Worm (Caenorhabditis elegans) whole organism, L4 larva: ENCODE data around the gene puf-8.
A peak's percentile ranks its signal among the peaks of the same experiment; 100 is the strongest.

Experiments used
- F49E8.2 ChIP-seq: sonication (generic microtip); optimal IDR thresholded peaks from 2 replicates; lab custom pipeline; 2016; ENCODE audit warnings: missing compliant biosample characterization, mild to moderate bottlenecking, missing genetic modification characterization, borderline replicate concordance
- R02D3.7 ChIP-seq: fragments of 150-350 bp; sonication (generic microtip); optimal IDR thresholded peaks from 3 replicates; lab custom pipeline; 2014; ENCODE audit warnings: missing biosample characterization, missing genetic modification characterization
- T20F7.1 ChIP-seq: fragments of 200-800 bp; sonication (Bioruptor generic); optimal IDR thresholded peaks from 2 replicates; lab custom pipeline; 2018; ENCODE audit warnings: mild to moderate bottlenecking, missing genetic modification characterization, missing compliant biosample characterization
- T26A8.4 ChIP-seq: fragments of 200-800 bp; sonication (Bioruptor generic); IDR thresholded peaks from 2 replicates; pipeline ENCODE4 v1.3.6; 2022; ENCODE audit warnings: missing genetic modification characterization, missing compliant biosample characterization
- Y48G9A.11 ChIP-seq: fragments of 200-800 bp; sonication (Bioruptor generic); IDR thresholded peaks from 2 replicates; pipeline ENCODE4 v1.3.6; 2022; ENCODE audit warnings: missing genetic modification reagents, missing genetic modification characterization, missing compliant biosample characterization
- Y75B8A.6 ChIP-seq: fragments of 200-800 bp; sonication (Bioruptor generic); IDR thresholded peaks from 2 replicates; pipeline ENCODE4 v1.3.6; 2022; ENCODE audit warnings: missing genetic modification reagents, missing genetic modification characterization, missing compliant biosample characterization
- aha-1 ChIP-seq: fragments of 150-350 bp; peaks from one replicate; lab custom pipeline; 2014; ENCODE audit warnings: missing biosample characterization, missing genetic modification characterization
- aly-2 ChIP-seq: sonication (generic microtip); optimal IDR thresholded peaks from 2 replicates; lab custom pipeline; 2018; ENCODE audit warnings: missing biosample characterization, missing genetic modification characterization
- ama-1 ChIP-seq: fragments of 150-350 bp; optimal IDR thresholded peaks from 2 replicates; lab custom pipeline; 2014; ENCODE audit warnings: inconsistent platforms, mixed read lengths
- attf-4 ChIP-seq: sonication (generic microtip); optimal IDR thresholded peaks from 3 replicates; lab custom pipeline; 2017; ENCODE audit warnings: missing biosample characterization, missing genetic modification characterization
- ceh-28 ChIP-seq: fragments of 150-350 bp; optimal IDR thresholded peaks from 2 replicates; lab custom pipeline; 2014; ENCODE audit warnings: missing biosample characterization, missing genetic modification reagents, missing genetic modification characterization
- ceh-32 ChIP-seq: sonication (generic microtip); optimal IDR thresholded peaks from 2 replicates; lab custom pipeline; 2016; ENCODE audit warnings: mild to moderate bottlenecking, missing genetic modification characterization, missing compliant biosample characterization; ENCODE audit not compliant: poor library complexity
- ceh-44 ChIP-seq: fragments of 200-800 bp; sonication (Bioruptor generic); IDR thresholded peaks from 2 replicates; pipeline ENCODE4 v1.3.6; 2022; ENCODE audit warnings: missing genetic modification reagents, missing genetic modification characterization, missing compliant biosample characterization
- ceh-82 ChIP-seq: sonication (generic microtip); optimal IDR thresholded peaks from 2 replicates; lab custom pipeline; 2017; ENCODE audit warnings: missing biosample characterization, missing genetic modification characterization
- ctbp-1 ChIP-seq: fragments of 200-800 bp; sonication (Bioruptor generic); IDR thresholded peaks from 2 replicates; pipeline ENCODE4 v1.3.6; 2022; ENCODE audit warnings: missing genetic modification reagents, missing genetic modification characterization, missing compliant biosample characterization
- daf-12 ChIP-seq: fragments of 150-350 bp; optimal IDR thresholded peaks from 2 replicates; lab custom pipeline; 2014; ENCODE audit warnings: missing biosample characterization, missing genetic modification reagents, missing genetic modification characterization
- daf-8 ChIP-seq: fragments of 200-800 bp; sonication (Bioruptor generic); IDR thresholded peaks from 2 replicates; pipeline ENCODE4 v1.3.6; 2022; ENCODE audit warnings: missing genetic modification characterization, missing compliant biosample characterization
- dmd-6 ChIP-seq: fragments of 200-800 bp; sonication (Bioruptor generic); IDR thresholded peaks from 2 replicates; pipeline ENCODE4 v1.3.6; 2022; ENCODE audit warnings: missing genetic modification reagents, missing genetic modification characterization, missing compliant biosample characterization
- dmd-8 ChIP-seq: fragments of 200-800 bp; sonication (Bioruptor generic); IDR thresholded peaks from 2 replicates; pipeline ENCODE4 v1.3.6; 2022; ENCODE audit warnings: missing genetic modification characterization, missing compliant biosample characterization
- dmd-9 ChIP-seq: fragments of 200-800 bp; sonication (Bioruptor generic); IDR thresholded peaks from 2 replicates; pipeline ENCODE4 v1.3.6; 2022; ENCODE audit warnings: missing genetic modification reagents, missing genetic modification characterization, missing compliant biosample characterization
- egl-43 ChIP-seq: fragments of 200-800 bp; sonication (Bioruptor generic); IDR thresholded peaks from 2 replicates; pipeline ENCODE4 v1.3.6; 2022; ENCODE audit warnings: missing genetic modification reagents, missing genetic modification characterization, missing compliant biosample characterization
- fos-1 ChIP-seq: fragments of 150-350 bp; optimal IDR thresholded peaks from 2 replicates; lab custom pipeline; 2014; ENCODE audit warnings: missing biosample characterization, missing genetic modification characterization
- gei-8 ChIP-seq: fragments of 200-800 bp; sonication (Bioruptor generic); optimal IDR thresholded peaks from 2 replicates; lab custom pipeline; 2018; ENCODE audit warnings: mild to moderate bottlenecking, missing genetic modification characterization, missing compliant biosample characterization
- hlh-30 ChIP-seq: sonication (generic microtip); optimal IDR thresholded peaks from 2 replicates; lab custom pipeline; 2017; ENCODE audit warnings: antibody characterized with exemption, mild to moderate bottlenecking, missing genetic modification characterization, missing compliant biosample characterization; ENCODE audit not compliant: insufficient read depth
- hmg-1.1 ChIP-seq: fragments of 200-800 bp; sonication (Bioruptor generic); IDR thresholded peaks from 2 replicates; pipeline ENCODE4 v1.3.6; 2022; ENCODE audit warnings: missing genetic modification reagents, missing genetic modification characterization, missing compliant biosample characterization
- lim-7 ChIP-seq: fragments of 200-800 bp; sonication (Bioruptor generic); IDR thresholded peaks from 2 replicates; pipeline ENCODE4 v1.3.6; 2022; ENCODE audit warnings: missing genetic modification characterization, missing compliant biosample characterization
- lin-1 ChIP-seq: fragments of 200-800 bp; sonication (Bioruptor generic); IDR thresholded peaks from 2 replicates; pipeline ENCODE4 v1.3.6; 2022; ENCODE audit warnings: missing genetic modification reagents, missing genetic modification characterization, missing compliant biosample characterization
- lin-13 ChIP-seq: fragments of 150-350 bp; optimal IDR thresholded peaks from 2 replicates; lab custom pipeline; 2014; ENCODE audit warnings: missing biosample characterization, missing genetic modification reagents, missing genetic modification characterization
- lin-15B ChIP-seq: fragments of 150-350 bp; sonication (generic microtip); optimal IDR thresholded peaks from 3 replicates; lab custom pipeline; 2014; ENCODE audit warnings: missing biosample characterization, missing genetic modification characterization
- lin-29 ChIP-seq: fragments of 200-800 bp; sonication (Bioruptor generic); IDR thresholded peaks from 2 replicates; pipeline ENCODE4 v1.3.6; 2022; ENCODE audit warnings: missing genetic modification reagents, missing genetic modification characterization, missing compliant biosample characterization
- lin-38 ChIP-seq: fragments of 200-800 bp; sonication (Bioruptor generic); IDR thresholded peaks from 2 replicates; pipeline ENCODE4 v1.3.6; 2022; ENCODE audit warnings: missing genetic modification reagents, missing genetic modification characterization, missing compliant biosample characterization
- lir-3 ChIP-seq: sonication (generic microtip); optimal IDR thresholded peaks from 2 replicates; lab custom pipeline; 2016; ENCODE audit warnings: mild to moderate bottlenecking, missing genetic modification characterization, missing compliant biosample characterization
- lsy-2 ChIP-seq, 2 experiments: fragments of 150-350 bp in 1 of 2; sonication (generic microtip) in 1 of 2; optimal IDR thresholded peaks; 2 replicates each; lab custom pipeline; 2014 to 2017; ENCODE audit warnings: missing biosample characterization in 2 of 2, missing genetic modification characterization in 2 of 2
- madf-5 ChIP-seq, 2 experiments: fragments of 200-800 bp; sonication (Bioruptor generic); IDR thresholded peaks; 2 replicates each; pipeline ENCODE4 v1.3.6; 2022; ENCODE audit warnings: missing compliant biosample characterization in 2 of 2, missing genetic modification characterization in 2 of 2
- mdl-1 ChIP-seq, 2 experiments: fragments of 150-350 bp in 1 of 2; sonication (generic microtip) in 1 of 2; optimal IDR thresholded peaks; 2 replicates each; lab custom pipeline; 2014 to 2017; ENCODE audit warnings: missing biosample characterization in 2 of 2, missing genetic modification characterization in 2 of 2
- nhr-10 ChIP-seq: fragments of 150-350 bp; optimal IDR thresholded peaks from 2 replicates; lab custom pipeline; 2014; ENCODE audit warnings: missing biosample characterization, missing genetic modification characterization
- nhr-102 ChIP-seq: sonication (generic microtip); optimal IDR thresholded peaks from 2 replicates; lab custom pipeline; 2016; ENCODE audit warnings: mild to moderate bottlenecking, missing genetic modification characterization, moderate library complexity, missing compliant biosample characterization
- nhr-11 ChIP-seq: fragments of 150-350 bp; optimal IDR thresholded peaks from 2 replicates; lab custom pipeline; 2014; ENCODE audit warnings: missing biosample characterization, missing genetic modification characterization
- nhr-28 ChIP-seq: fragments of 150-350 bp; optimal IDR thresholded peaks from 2 replicates; lab custom pipeline; 2014; ENCODE audit warnings: missing biosample characterization, missing genetic modification characterization
- nhr-48 ChIP-seq: sonication (generic microtip); optimal IDR thresholded peaks from 2 replicates; lab custom pipeline; 2016; ENCODE audit warnings: mild to moderate bottlenecking, missing genetic modification characterization, missing compliant biosample characterization
- nhr-6 ChIP-seq: fragments of 150-350 bp; optimal IDR thresholded peaks from 2 replicates; lab custom pipeline; 2014; ENCODE audit warnings: missing biosample characterization, missing genetic modification characterization
- nhr-77 ChIP-seq: fragments of 150-350 bp; optimal IDR thresholded peaks from 2 replicates; lab custom pipeline; 2014; ENCODE audit warnings: missing biosample characterization, missing genetic modification characterization
- pha-4 ChIP-seq, 2 experiments: fragments of 150-350 bp in 1 of 2; fragments of 200-800 bp in 1 of 2; sonication (Bioruptor generic) in 1 of 2; IDR thresholded peaks in 1 of 2; optimal IDR thresholded peaks in 1 of 2; 2 replicates each; pipeline versions ENCODE4 v1.3.6 to Lab custom; 2014 to 2022; ENCODE audit warnings: missing genetic modification characterization in 2 of 2, missing genetic modification reagents in 2 of 2, missing biosample characterization in 1 of 2, missing compliant biosample characterization in 1 of 2
- saeg-2 ChIP-seq: fragments of 200-800 bp; sonication (Bioruptor generic); IDR thresholded peaks from 2 replicates; pipeline ENCODE4 v1.3.6; 2022; ENCODE audit warnings: missing genetic modification reagents, missing genetic modification characterization, missing compliant biosample characterization
- skn-1 ChIP-seq: fragments of 150-350 bp; optimal IDR thresholded peaks from 2 replicates; lab custom pipeline; 2014; ENCODE audit warnings: missing biosample characterization, missing genetic modification characterization
- snpc-1.2 ChIP-seq: fragments of 200-800 bp; sonication (Bioruptor generic); IDR thresholded peaks from 2 replicates; pipeline ENCODE4 v1.3.6; 2022; ENCODE audit warnings: missing genetic modification reagents, missing genetic modification characterization, missing compliant biosample characterization
- unc-62 ChIP-seq, 3 experiments: fragments of 150-350 bp in 1 of 3; sonication (generic microtip); optimal IDR thresholded peaks in 2 of 3; peaks in 1 of 3; 1 replicate in 1 of 3; 2 replicates in 2 of 3; lab custom pipeline; 2014 to 2017; ENCODE audit warnings: missing biosample characterization in 3 of 3, missing genetic modification characterization in 3 of 3, missing genetic modification reagents in 3 of 3, missing genotype in 1 of 3
- zfp-2 ChIP-seq: sonication (generic microtip); optimal IDR thresholded peaks from 2 replicates; lab custom pipeline; 2016; ENCODE audit warnings: mild to moderate bottlenecking, missing genetic modification characterization, missing compliant biosample characterization
- zip-2 ChIP-seq: fragments of 150-350 bp; optimal IDR thresholded peaks from 2 replicates; lab custom pipeline; 2014; ENCODE audit warnings: missing biosample characterization, missing genetic modification characterization
- ztf-11 ChIP-seq: fragments of 150-350 bp; optimal IDR thresholded peaks from 2 replicates; lab custom pipeline; 2014; ENCODE audit warnings: missing biosample characterization, missing genetic modification characterization

puf-8 gene

ce11 chrII:7277257-7277656 is 20.8 kb downstream of the puf-8 start (continued):
- TF ChIP-seq T20F7.1 (GFP tag; lab: Kevin White, UChicago) (no peak), gei-8 (GFP tag; lab: Kevin White, UChicago) (no peak), nhr-48 (tag; lab: Kevin White, UChicago) (peak; percentile 83), aha-1 (tag; lab: Kevin White, UChicago) (no peak), hlh-30 (tag; lab: Kevin White, UChicago) (peak; percentile 31), lin-1 (GFP tag; lab: Robert Waterston, UW) (no peak), dmd-9 (GFP tag; lab: Robert Waterston, UW) (no peak), lim-7 (GFP tag; lab: Robert Waterston, UW) (no peak), zip-2 (no peak), attf-4 (tag; lab: Kevin White, UChicago) (no peak), zfp-2 (tag; lab: Kevin White, UChicago) (no peak), lsy-2 (tag; optimal IDR thresholded peaks at IDR 0.05; lab: Kevin White, UChicago) (peak in 1 of 2 experiments; percentile 11)

ce11 chrII:7273517-7273916 is 24.5 kb downstream of the puf-8 start:
- TF ChIP-seq ceh-82 (tag; lab: Kevin White, UChicago) (no peak), nhr-102 (tag; lab: Kevin White, UChicago) (no peak), ctbp-1 (GFP tag; lab: Robert Waterston, UW) (no peak), unc-62 (GFP tag; optimal IDR thresholded peaks at IDR 0.05 in 1 of 2; lab: Kevin White, UChicago) (peak in 1 of 2 experiments; percentile 75), unc-62 (tag; optimal IDR thresholded peaks at IDR 0.05; lab: Kevin White, UChicago) (no peak), lin-13 (GFP tag; lab: Kevin White, UChicago) (no peak), ceh-28 (tag; lab: Kevin White, UChicago) (no peak), saeg-2 (GFP tag; lab: Robert Waterston, UW) (no peak), pha-4 (GFP tag; IDR thresholded peaks at IDR 0.05; lab: Robert Waterston, UW) (no peak), pha-4 (tag; optimal IDR thresholded peaks at IDR 0.05; lab: Kevin White, UChicago) (no peak), daf-12 (tag; lab: Kevin White, UChicago) (no peak), dmd-6 (GFP tag; lab: Robert Waterston, UW) (peak; percentile 79), ztf-11 (tag; lab: Kevin White, UChicago) (no peak), nhr-6 (tag; lab: Kevin White, UChicago) (no peak), lin-38 (no peak), nhr-10 (tag; lab: Kevin White, UChicago) (no peak), snpc-1.2 (GFP tag; lab: Robert Waterston, UW) (no peak), lir-3 (tag; lab: Kevin White, UChicago) (no peak), nhr-11 (tag; lab: Kevin White, UChicago) (no peak), daf-8 (GFP tag; lab: Robert Waterston, UW) (no peak), skn-1 (tag; lab: Kevin White, UChicago) (no peak), lim-7 (GFP tag; lab: Robert Waterston, UW) (no peak), aly-2 (no peak), mdl-1 (tag; optimal IDR thresholded peaks at IDR 0.05; lab: Kevin White, UChicago) (peak in 1 of 2 experiments; percentile 37), F49E8.2 (tag; lab: Kevin White, UChicago) (no peak), hmg-1.1 (no peak), Y75B8A.6 (GFP tag; lab: Robert Waterston, UW) (no peak), egl-43 (no peak), attf-4 (tag; lab: Kevin White, UChicago) (no peak), T26A8.4 (GFP tag; lab: Robert Waterston, UW) (no peak), ceh-32 (tag; lab: Kevin White, UChicago) (no peak), Y48G9A.11 (GFP tag; lab: Robert Waterston, UW) (no peak), R02D3.7 (tag; lab: Kevin White, UChicago) (no peak), aha-1 (tag; lab: Kevin White, UChicago) (peak; percentile 62), lin-15B (tag; lab: Kevin White, UChicago) (no peak), lin-29 (no peak), madf-5 (GFP tag; IDR thresholded peaks at IDR 0.05; lab: Robert Waterston, UW) (no peak), ceh-44 (GFP tag; lab: Robert Waterston, UW) (no peak), nhr-28 (tag; lab: Kevin White, UChicago) (peak; percentile 14), ama-1 (lab: Kevin White, UChicago) (no peak), nhr-77 (tag; lab: Kevin White, UChicago) (no peak), fos-1 (tag; lab: Kevin White, UChicago) (no peak), dmd-8 (GFP tag; lab: Robert Waterston, UW) (no peak)
